Fruit fly (Drosophila melanogaster) S2 (cell line): ENCODE results near the gene Zasp67.

Experiments used
- CG8478 ChIP-seq: fragments of >200 bp; optimal IDR thresholded peaks from 2 replicates; lab custom pipeline; 2018
- CTCF ChIP-seq, 2 experiments: fragments of >200 bp; optimal IDR thresholded peaks; 2 replicates each; lab custom pipeline; 2018

DNA sequence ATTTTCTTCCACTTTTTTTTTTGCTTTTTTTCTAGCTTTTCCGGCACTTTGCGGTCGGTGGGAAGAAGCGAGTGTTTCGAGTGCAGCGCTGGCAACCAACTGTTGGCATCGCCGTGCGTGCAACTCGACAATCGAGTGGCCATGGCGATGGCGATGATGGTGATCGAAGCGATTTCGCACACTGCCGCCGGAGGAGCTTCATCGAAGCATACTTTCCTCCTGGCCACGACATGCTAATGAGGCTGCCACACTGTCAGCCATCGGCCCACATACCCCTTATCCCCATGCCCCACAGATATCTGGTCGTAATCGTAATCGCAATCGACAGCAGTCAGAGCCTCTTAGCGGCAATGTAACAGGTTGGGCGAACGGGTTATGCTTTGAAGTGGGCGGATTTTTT lies at the start of gene Zasp67:
- no peak for TF ChIP-seq CTCF (optimal IDR thresholded peaks at IDR 0.05; lab: Kevin White, UChicago)
- TF ChIP-seq CG8478 (lab: Kevin White, UChicago), result no peak
